Fruit fly (Drosophila melanogaster): ENCODE measurements around the gene CG32579.
A peak's percentile ranks its signal among the peaks of the same experiment; 100 is the strongest.

Gene CG32579

dm6 chrX:16320197-16320921 lies 2.7 kb upstream of the CG32579 start, which contains the start of gene Cyp1 (continued):
- TF ChIP-seq ssp (GFP tag; IDR thresholded peaks at IDR 0.05) (peak; percentile 74), grn (GFP tag; optimal IDR thresholded peaks at IDR 0.05) (no peak), CG11093 (GFP tag; IDR thresholded peaks at IDR 0.05) (0 out of 3 replicates have a peak, but pooled peaks have one; percentile 44), dmrt11E (tag; optimal IDR thresholded peaks at IDR 0.05) (peak; percentile 23), CG4424 (GFP tag; optimal IDR thresholded peaks at IDR 0.05) (peak; percentile 43), tgo (GFP tag; IDR thresholded peaks at IDR 0.05) (peak; percentile 52; the same call in 2 of the 3 replicates), CG16863 (GFP tag; optimal IDR thresholded peaks at IDR 0.05) (no peak), ac (GFP tag; optimal IDR thresholded peaks at IDR 0.05) (no peak), aop (GFP tag; IDR thresholded peaks at IDR 0.05) (no peak), CG6765 (GFP tag; optimal IDR thresholded peaks at IDR 0.05) (no peak), CG17829 (tag; optimal IDR thresholded peaks at IDR 0.05) (peak; percentile 11), Poxn (GFP tag; IDR thresholded peaks at IDR 0.05) (no peak), abd-A (tag; optimal IDR thresholded peaks at IDR 0.05) (no peak), Ets65A (GFP tag) (peak; percentile 37), Max (GFP tag; optimal IDR thresholded peaks at IDR 0.05) (peak; percentile 6), Dref (GFP tag; IDR thresholded peaks at IDR 0.05) (peak; percentile 83), so (GFP tag; IDR thresholded peaks at IDR 0.05) (0 out of 3 replicates have a peak, but pooled peaks have one; percentile 30), cato (GFP tag; optimal IDR thresholded peaks at IDR 0.05; ENCODE audit: borderline replicate concordance) (no peak), CG16779 (GFP tag; IDR thresholded peaks at IDR 0.05) (0 out of 2 replicates have a peak, but pooled peaks have one; percentile 40), sc (optimal IDR thresholded peaks at IDR 0.05) (no peak), sc (GFP tag; optimal IDR thresholded peaks at IDR 0.05) (no peak), Fer3 (tag; optimal IDR thresholded peaks at IDR 0.05) (no peak), Rx (GFP tag; IDR thresholded peaks at IDR 0.05) (no peak), cwo (GFP tag; optimal IDR thresholded peaks at IDR 0.05) (no peak), ap (GFP tag; IDR thresholded peaks at IDR 0.05) (peak; percentile 32; the same call in 1 of the 2 replicates), CG11456 (GFP tag; IDR thresholded peaks at IDR 0.05) (0 out of 3 replicates have a peak, but pooled peaks have one; percentile 66), chif (GFP tag; optimal IDR thresholded peaks at IDR 0.05) (no peak), chn (GFP tag; optimal IDR thresholded peaks at IDR 0.05) (no peak), crol (GFP tag; IDR thresholded peaks at IDR 0.05) (no peak), Lim3 (GFP tag; IDR thresholded peaks at IDR 0.05) (no peak), CG6813 (GFP tag; optimal IDR thresholded peaks at IDR 0.05) (no peak), PHDP (tag; optimal IDR thresholded peaks at IDR 0.05) (peak; percentile 4), CG14441 (GFP tag; IDR thresholded peaks at IDR 0.05) (peak; percentile 63), CG16813 (GFP tag; IDR thresholded peaks at IDR 0.05; ENCODE audit: partially characterized antibody) (peak; percentile 80), eyg (GFP tag; optimal IDR thresholded peaks at IDR 0.05) (no peak), pros (GFP tag; optimal IDR thresholded peaks at IDR 0.05) (no peak), CG1233 (GFP tag; optimal IDR thresholded peaks at IDR 0.05) (peak; percentile 33), CG13894 (tag; optimal IDR thresholded peaks at IDR 0.05) (peak; percentile 38), CG3281 (GFP tag; optimal IDR thresholded peaks at IDR 0.05) (no peak), luna (GFP tag; optimal IDR thresholded peaks at IDR 0.05) (no peak), CG17328 (GFP tag; IDR thresholded peaks at IDR 0.05) (no peak), org-1 (GFP tag; optimal IDR thresholded peaks at IDR 0.05) (no peak), corto (GFP tag; optimal IDR thresholded peaks at IDR 0.05) (no peak), CG15073 (GFP tag; optimal IDR thresholded peaks at IDR 0.05) (no peak), CG18599 (GFP tag; optimal IDR thresholded peaks at IDR 0.05) (no peak), CG2678 (tag; optimal IDR thresholded peaks at IDR 0.05) (no peak), run (tag; optimal IDR thresholded peaks at IDR 0.05) (no peak), CrebB (tag; optimal IDR thresholded peaks at IDR 0.05) (no peak), CG9817 (tag; optimal IDR thresholded peaks at IDR 0.05) (peak; percentile 38), jumu (GFP tag; optimal IDR thresholded peaks at IDR 0.05) (peak; percentile 5)
